Worm (Caenorhabditis elegans) whole organism, L2 larva: ENCODE measurements around the gene fbxl-3.

ENCODE experiments used
- dmd-4 ChIP-seq: sonication (generic microtip); optimal IDR thresholded peaks from 2 replicates; lab custom pipeline; 2017; ENCODE audit warnings: missing biosample characterization, missing genetic modification characterization
- elt-3 ChIP-seq: sonication (generic microtip); optimal IDR thresholded peaks from 2 replicates; lab custom pipeline; 2017; ENCODE audit warnings: missing biosample characterization, missing genetic modification characterization
- fos-1 ChIP-seq: fragments of 150-350 bp; optimal IDR thresholded peaks from 2 replicates; lab custom pipeline; 2014; ENCODE audit warnings: missing biosample characterization, missing genetic modification characterization
- lin-13 ChIP-seq: fragments of 150-350 bp; optimal IDR thresholded peaks from 2 replicates; lab custom pipeline; 2014; ENCODE audit warnings: missing biosample characterization, missing genetic modification reagents, missing genetic modification characterization
- nhr-11 ChIP-seq: fragments of 150-350 bp; optimal IDR thresholded peaks from 2 replicates; lab custom pipeline; 2014; ENCODE audit warnings: missing biosample characterization, missing genetic modification characterization
- nhr-237 ChIP-seq: fragments of 150-350 bp; optimal IDR thresholded peaks from 2 replicates; lab custom pipeline; 2014; ENCODE audit warnings: missing biosample characterization, missing genetic modification characterization
- skn-1 ChIP-seq: sonication (generic microtip); optimal IDR thresholded peaks from 2 replicates; lab custom pipeline; 2017; ENCODE audit warnings: missing biosample characterization, missing genetic modification characterization
- unc-62 ChIP-seq: fragments of 150-350 bp; optimal IDR thresholded peaks from 2 replicates; lab custom pipeline; 2014; ENCODE audit warnings: missing biosample characterization, missing genetic modification reagents, missing genetic modification characterization

- TF ChIP-seq skn-1 (tag; lab: Kevin White, UChicago) (no peak), nhr-11 (tag; lab: Kevin White, UChicago) (no peak), dmd-4 (tag; lab: Kevin White, UChicago) (no peak), elt-3 (tag; lab: Kevin White, UChicago) (no peak), lin-13 (GFP tag; lab: Kevin White, UChicago) (no peak), nhr-237 (tag; lab: Kevin White, UChicago) (no peak), unc-62 (GFP tag; lab: Kevin White, UChicago) (no peak), fos-1 (tag; lab: Kevin White, UChicago) (no peak)
These were observed 38.9 kb upstream of the fbxl-3 start, which contains the start of gene F07F6.1 for ce11 chrII:5437586-5437985.
